Fruit fly (Drosophila melanogaster): Measurements from ENCODE around the gene CG42688.

- TF ChIP-seq h (optimal IDR thresholded peaks at IDR 0.05), result no peak
- no peak for TF ChIP-seq ttk (optimal IDR thresholded peaks at IDR 0.05)
Measured at dm6 chr2L:19201841-19202240, 19.2 kb upstream of the CG42688 start.
